Worm (Caenorhabditis elegans) whole organism, young adult: Measurements from ENCODE around the gene clp-2.

Experiments
- lin-54 ChIP-seq: fragments of 200-800 bp; sonication (Bioruptor generic); optimal IDR thresholded peaks from 2 replicates; lab custom pipeline; 2018; ENCODE audit warnings: mild to moderate bottlenecking, missing genetic modification characterization, missing compliant biosample characterization
- snpc-4 ChIP-seq, 5 experiments: fragments of 150-350 bp in 1 of 5; sonication (generic microtip) in 4 of 5; optimal IDR thresholded peaks; 2 replicates each; lab custom pipeline; 2014 to 2018; ENCODE audit warnings: missing genetic modification characterization in 5 of 5, missing biosample characterization in 3 of 5, antibody characterized with exemption in 2 of 5, mild to moderate bottlenecking in 2 of 5, missing compliant biosample characterization in 2 of 5, missing genotype in 2 of 5, moderate library complexity in 2 of 5, missing genetic modification reagents in 1 of 5

DNA sequence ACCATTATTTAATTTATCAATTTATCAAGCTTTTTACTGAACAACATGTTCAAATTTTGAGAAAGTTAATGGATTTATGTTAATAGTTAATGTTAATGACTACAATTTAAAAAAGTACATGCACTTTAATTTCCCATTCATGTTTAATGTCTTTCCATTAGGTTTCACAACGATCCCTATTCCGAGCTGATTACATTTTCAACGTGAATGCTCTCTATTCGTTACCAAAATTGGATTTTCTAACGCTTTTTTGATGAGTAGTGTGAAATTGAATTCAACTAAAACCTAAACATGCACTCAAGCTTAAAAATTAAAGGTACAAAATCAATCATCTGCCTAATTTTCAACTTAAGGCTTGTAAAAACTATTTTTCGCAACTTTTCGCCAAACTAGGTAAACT is 46.4 kb downstream of the clp-2 start:
- no peak for TF ChIP-seq snpc-4 (GFP tag; optimal IDR thresholded peaks at IDR 0.05; lab: Kevin White, UChicago)
- no peak for TF ChIP-seq snpc-4 (tag; optimal IDR thresholded peaks at IDR 0.05; lab: Kevin White, UChicago)
- no peak for TF ChIP-seq lin-54 (GFP tag; lab: Kevin White, UChicago)
